Fruit fly (Drosophila melanogaster) whole organism, embryonic: Measurements from ENCODE around the gene Trim9.

Source experiments
- Adf1 ChIP-seq: fragments of 200-800 bp; sonication (Bioruptor generic); IDR thresholded peaks from 2 replicates; pipeline ENCODE4 v1.3.6; 2022; ENCODE audit warnings: missing biosample characterization, missing genetic modification characterization
- Atf-2 ChIP-seq: fragments of 200-800 bp; sonication (Bioruptor generic); optimal IDR thresholded peaks from 2 replicates; lab custom pipeline; 2016; ENCODE audit warnings: missing biosample characterization, missing genetic modification characterization
- BtbVII ChIP-seq: fragments of 200-800 bp; sonication (Bioruptor generic); optimal IDR thresholded peaks from 3 replicates; lab custom pipeline; 2017; ENCODE audit warnings: missing biosample characterization, mild to moderate bottlenecking, missing genetic modification characterization
- CG10979 ChIP-seq: fragments of 200-800 bp; sonication (Bioruptor generic); optimal IDR thresholded peaks from 2 replicates; lab custom pipeline; 2018; ENCODE audit warnings: missing biosample characterization, mild to moderate bottlenecking, missing genetic modification characterization, moderate library complexity
- CG11093 ChIP-seq: fragments of 200-800 bp; sonication (Bioruptor generic); IDR thresholded peaks from 3 replicates; pipeline ENCODE4 v1.3.6; 2022; ENCODE audit warnings: missing biosample characterization, missing genetic modification characterization
- CG1233 ChIP-seq: fragments of 200-800 bp; sonication (Bioruptor generic); optimal IDR thresholded peaks from 4 replicates; lab custom pipeline; 2018; ENCODE audit warnings: missing biosample characterization, mild to moderate bottlenecking, missing genetic modification characterization
- CG14710 ChIP-seq: fragments of 200-800 bp; sonication (Bioruptor generic); optimal IDR thresholded peaks from 3 replicates; lab custom pipeline; 2019; ENCODE audit warnings: missing biosample characterization, mild to moderate bottlenecking, missing genetic modification characterization, moderate library complexity
- CG15011 ChIP-seq: fragments of 200-800 bp; sonication (Bioruptor generic); optimal IDR thresholded peaks from 3 replicates; lab custom pipeline; 2018; ENCODE audit warnings: missing biosample characterization, mild to moderate bottlenecking, missing genetic modification characterization
- CG15479 ChIP-seq: fragments of 200-800 bp; sonication (Bioruptor generic); optimal IDR thresholded peaks from 3 replicates; lab custom pipeline; 2019; ENCODE audit warnings: missing biosample characterization, mild to moderate bottlenecking, missing genetic modification characterization, moderate library complexity
- CG17912 ChIP-seq: fragments of 200-800 bp; sonication (Bioruptor generic); optimal IDR thresholded peaks from 2 replicates; lab custom pipeline; 2018; ENCODE audit warnings: missing biosample characterization, mild to moderate bottlenecking, missing genetic modification characterization
- CG2129 ChIP-seq: fragments of 200-800 bp; sonication (Bioruptor generic); IDR thresholded peaks from 2 replicates; pipeline ENCODE4 v1.3.6; 2022; ENCODE audit warnings: missing biosample characterization, missing genetic modification characterization; ENCODE audit not compliant: partially characterized antibody
- CG31441 ChIP-seq: fragments of 200-800 bp; sonication (Bioruptor generic); IDR thresholded peaks from 2 replicates; pipeline ENCODE4 v1.3.6; 2022; ENCODE audit warnings: missing biosample characterization, missing genetic modification characterization
- CG3847 ChIP-seq: fragments of 200-800 bp; sonication (Bioruptor generic); IDR thresholded peaks from 2 replicates; pipeline ENCODE4 v1.3.6; 2022; ENCODE audit warnings: missing biosample characterization, missing genetic modification characterization
- CG4617 ChIP-seq: fragments of 200-800 bp; sonication (Bioruptor generic); optimal IDR thresholded peaks from 3 replicates; lab custom pipeline; 2016; ENCODE audit warnings: missing biosample characterization, missing genetic modification characterization, borderline replicate concordance
- CG4730 ChIP-seq: fragments of 200-800 bp; sonication (Bioruptor generic); IDR thresholded peaks from 2 replicates; pipeline ENCODE4 v1.3.6; 2022; ENCODE audit warnings: missing biosample characterization, missing genetic modification characterization
- CG6272 ChIP-seq: fragments of 200-800 bp; sonication (Bioruptor generic); IDR thresholded peaks from 2 replicates; pipeline ENCODE4 v1.3.6; 2022; ENCODE audit warnings: missing biosample characterization, missing genetic modification characterization
- CG6683 ChIP-seq: fragments of 200-800 bp; sonication (Bioruptor generic); optimal IDR thresholded peaks from 2 replicates; lab custom pipeline; 2017; ENCODE audit warnings: missing biosample characterization, mild to moderate bottlenecking, missing genetic modification characterization, missing genetic modification reagents
- CG8924 ChIP-seq: fragments of 200-800 bp; optimal IDR thresholded peaks from 3 replicates; lab custom pipeline; 2019; ENCODE audit warnings: missing biosample characterization, mild to moderate bottlenecking, missing genetic modification characterization, moderate library complexity
- CHES-1-like ChIP-seq: fragments of 200-800 bp; sonication (Bioruptor generic); optimal IDR thresholded peaks from 2 replicates; lab custom pipeline; 2016; ENCODE audit warnings: missing biosample characterization, missing genetic modification characterization
- Deaf1 ChIP-seq: fragments of 200-800 bp; optimal IDR thresholded peaks from 3 replicates; lab custom pipeline; 2019; ENCODE audit warnings: missing biosample characterization, mild to moderate bottlenecking, missing genetic modification characterization, moderate library complexity
- Dek ChIP-seq: fragments of 200-800 bp; sonication (Bioruptor generic); optimal IDR thresholded peaks from 3 replicates; lab custom pipeline; 2019; ENCODE audit warnings: missing biosample characterization, mild to moderate bottlenecking, missing genetic modification characterization, moderate library complexity
- Dp ChIP-seq: fragments of 200-800 bp; sonication (Bioruptor generic); optimal IDR thresholded peaks from 2 replicates; lab custom pipeline; 2018; ENCODE audit warnings: missing biosample characterization, mild to moderate bottlenecking, missing genetic modification characterization, moderate library complexity
- Ets65A ChIP-seq: fragments of 200-800 bp; sonication (Bioruptor generic); peaks from one replicate; lab custom pipeline; 2016; ENCODE audit warnings: missing biosample characterization, missing genetic modification characterization
- H15 ChIP-seq: fragments of 200-800 bp; sonication (Bioruptor generic); IDR thresholded peaks from 3 replicates; pipeline ENCODE4 v1.3.6; 2022; ENCODE audit warnings: missing biosample characterization, missing genetic modification characterization
- Hsf ChIP-seq: fragments of 200-800 bp; sonication (Bioruptor generic); optimal IDR thresholded peaks from 3 replicates; lab custom pipeline; 2016; ENCODE audit warnings: missing biosample characterization, missing genetic modification characterization
- Meics ChIP-seq: fragments of 200-800 bp; sonication (Bioruptor generic); optimal IDR thresholded peaks from 2 replicates; lab custom pipeline; 2017; ENCODE audit warnings: missing biosample characterization, mild to moderate bottlenecking, missing genetic modification characterization
- NK7.1 ChIP-seq: fragments of 200-800 bp; sonication (Bioruptor generic); optimal IDR thresholded peaks from 3 replicates; lab custom pipeline; 2016; ENCODE audit warnings: missing biosample characterization, missing genetic modification characterization
- Spps ChIP-seq: fragments of 200-800 bp; sonication (Bioruptor generic); optimal IDR thresholded peaks from 2 replicates; lab custom pipeline; 2018; ENCODE audit warnings: missing biosample characterization, mild to moderate bottlenecking, missing genetic modification characterization
- TFAM ChIP-seq: fragments of 200-800 bp; sonication (Bioruptor generic); optimal IDR thresholded peaks from 2 replicates; lab custom pipeline; 2017; ENCODE audit warnings: missing biosample characterization, missing genetic modification characterization, inconsistent platforms
- Xbp1 ChIP-seq: fragments of 200-800 bp; sonication (Bioruptor generic); optimal IDR thresholded peaks from 3 replicates; lab custom pipeline; 2016; ENCODE audit warnings: missing biosample characterization, mild to moderate bottlenecking, missing genetic modification characterization
- ato ChIP-seq: fragments of 200-800 bp; sonication (Bioruptor generic); IDR thresholded peaks from 2 replicates; pipeline ENCODE4 v1.3.6; 2022; ENCODE audit warnings: missing biosample characterization, missing genetic modification characterization; ENCODE audit not compliant: partially characterized antibody
- bab2 ChIP-seq: fragments of 200-800 bp; sonication (Bioruptor generic); optimal IDR thresholded peaks from 2 replicates; lab custom pipeline; 2016; ENCODE audit warnings: missing biosample characterization, missing genetic modification characterization
- bcd ChIP-seq: fragments of 200-800 bp; sonication (Bioruptor generic); optimal IDR thresholded peaks from 2 replicates; lab custom pipeline; 2017; ENCODE audit warnings: missing biosample characterization, mild to moderate bottlenecking, missing genetic modification characterization
- btn ChIP-seq: fragments of 200-800 bp; sonication (Bioruptor generic); optimal IDR thresholded peaks from 2 replicates; lab custom pipeline; 2016; ENCODE audit warnings: missing biosample characterization, missing genetic modification characterization
- emc ChIP-seq: fragments of 200-800 bp; sonication (Bioruptor generic); optimal IDR thresholded peaks from 2 replicates; lab custom pipeline; 2016; ENCODE audit warnings: missing biosample characterization, missing genetic modification characterization
- en ChIP-seq: fragments of 200-800 bp; sonication (Bioruptor generic); optimal IDR thresholded peaks from 2 replicates; lab custom pipeline; 2016; ENCODE audit warnings: missing biosample characterization, missing genetic modification characterization
- gcm2 ChIP-seq: fragments of 200-800 bp; sonication (Bioruptor generic); optimal IDR thresholded peaks from 2 replicates; lab custom pipeline; 2016; ENCODE audit warnings: missing biosample characterization, missing genetic modification characterization
- insv ChIP-seq, 2 experiments: fragments of 200-800 bp; sonication (Bioruptor generic); optimal IDR thresholded peaks; 3 replicates each; lab custom pipeline; 2016 to 2018; ENCODE audit warnings: missing biosample characterization in 2 of 2, missing genetic modification characterization in 2 of 2
- kah ChIP-seq: fragments of 200-800 bp; sonication (Bioruptor generic); optimal IDR thresholded peaks from 2 replicates; lab custom pipeline; 2018; ENCODE audit warnings: missing biosample characterization, mild to moderate bottlenecking, missing genetic modification characterization
- lab ChIP-seq: fragments of 200-800 bp; sonication (Bioruptor generic); optimal IDR thresholded peaks from 3 replicates; lab custom pipeline; 2017; ENCODE audit warnings: missing biosample characterization, missing genetic modification characterization, mild to moderate bottlenecking, moderate library complexity, missing genetic modification reagents
- lilli ChIP-seq: fragments of 200-800 bp; sonication (Bioruptor generic); optimal IDR thresholded peaks from 3 replicates; lab custom pipeline; 2016; ENCODE audit warnings: missing biosample characterization, missing genetic modification characterization
- nmo ChIP-seq: fragments of 200-800 bp; sonication (Bioruptor generic); optimal IDR thresholded peaks from 2 replicates; lab custom pipeline; 2018; ENCODE audit warnings: missing biosample characterization, mild to moderate bottlenecking, missing genetic modification characterization, moderate library complexity
- nom ChIP-seq: fragments of 200-800 bp; sonication (Bioruptor generic); optimal IDR thresholded peaks from 2 replicates; lab custom pipeline; 2017; ENCODE audit warnings: missing biosample characterization, missing genetic modification characterization, mild to moderate bottlenecking, moderate library complexity, missing genetic modification reagents
- pita ChIP-seq: fragments of 200-800 bp; sonication (Bioruptor generic); optimal IDR thresholded peaks from 2 replicates; lab custom pipeline; 2017; ENCODE audit warnings: missing biosample characterization, mild to moderate bottlenecking, missing genetic modification characterization
- ro ChIP-seq: fragments of 200-800 bp; sonication (Bioruptor generic); IDR thresholded peaks from 2 replicates; pipeline ENCODE4 v1.3.6; 2022; ENCODE audit warnings: missing biosample characterization, missing genetic modification characterization
- salm ChIP-seq: fragments of 200-800 bp; sonication (Bioruptor generic); optimal IDR thresholded peaks from 2 replicates; lab custom pipeline; 2018; ENCODE audit warnings: missing biosample characterization, mild to moderate bottlenecking, missing genetic modification characterization
- tio ChIP-seq: fragments of 200-800 bp; sonication (Bioruptor generic); optimal IDR thresholded peaks from 2 replicates; lab custom pipeline; 2017; ENCODE audit warnings: missing biosample characterization, missing genetic modification characterization, inconsistent platforms
- vvl ChIP-seq: fragments of 200-800 bp; sonication (Bioruptor generic); IDR thresholded peaks from 2 replicates; pipeline ENCODE4 v1.3.6; 2022; ENCODE audit warnings: missing biosample characterization, missing genetic modification characterization
- z ChIP-seq: fragments of 200-800 bp; sonication (Bioruptor generic); IDR thresholded peaks from 3 replicates; pipeline ENCODE4 v1.3.6; 2022; ENCODE audit warnings: missing biosample characterization, missing genetic modification characterization
- zfh1 ChIP-seq: fragments of 200-800 bp; sonication (Bioruptor generic); IDR thresholded peaks from 3 replicates; pipeline ENCODE4 v1.3.6; 2022; ENCODE audit warnings: missing biosample characterization, missing genetic modification characterization
- zfh2 ChIP-seq: fragments of 200-800 bp; sonication (Bioruptor generic); optimal IDR thresholded peaks from 2 replicates; lab custom pipeline; 2016; ENCODE audit warnings: missing biosample characterization, missing genetic modification characterization

The Trim9 gene

DNA sequence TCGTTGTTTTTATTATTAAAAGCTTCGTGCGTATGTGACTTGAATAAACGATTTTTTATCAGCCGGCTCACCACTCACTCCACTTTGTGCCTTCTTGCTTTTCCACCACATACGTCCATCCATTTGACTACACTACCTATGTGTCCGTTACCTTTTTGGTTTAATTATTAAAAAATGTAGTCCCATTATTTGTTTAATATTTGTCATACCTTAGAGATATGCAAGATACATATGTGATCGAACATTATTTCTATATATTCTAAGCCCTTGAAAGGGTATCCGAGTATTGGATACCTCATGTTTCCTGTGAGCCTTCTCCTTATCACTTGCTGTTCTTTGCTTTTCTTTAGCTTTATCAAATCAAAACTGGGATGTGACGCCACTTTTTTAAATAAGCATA is 25.5 kb upstream of the Trim9 start (continued):
- TF ChIP-seq TFAM (GFP tag; lab: Kevin White, UChicago) (no peak), NK7.1 (GFP tag; lab: Kevin White, UChicago) (no peak), salm (tag; lab: Kevin White, UChicago) (peak; percentile 14), Deaf1 (peak; percentile 38), bab2 (GFP tag; lab: Kevin White, UChicago) (peak; percentile 27), Xbp1 (GFP tag; lab: Kevin White, UChicago) (peak; percentile 47), CG14710 (peak; percentile 11), lab (peak; percentile 88), Hsf (peak; percentile 41), kah (GFP tag; lab: Kevin White, UChicago) (peak; percentile 14), gcm2 (GFP tag; lab: Kevin White, UChicago) (peak; percentile 3), ro (peak; percentile 42), ato (GFP tag; lab: Robert Waterston, UW) (no peak), CG15011 (GFP tag; lab: Kevin White, UChicago) (peak; percentile 44), CG6683 (GFP tag; lab: Kevin White, UChicago) (peak; percentile 34), CG3847 (peak; percentile 52), CG1233 (GFP tag; lab: Kevin White, UChicago) (peak; percentile 49), CG17912 (no peak), tio (peak; percentile 12), emc (GFP tag; lab: Kevin White, UChicago) (no peak), BtbVII (GFP tag; lab: Kevin White, UChicago) (peak; percentile 55), Dp (no peak), CG31441 (GFP tag; lab: Robert Waterston, UW) (peak; percentile 48; the same call in 1 of the 2 replicates), H15 (peak; percentile 69; the same call in 1 of the 3 replicates), z (no peak), Ets65A (GFP tag; lab: Kevin White, UChicago) (peak; percentile 68), Adf1 (peak; percentile 26; the same call in 1 of the 2 replicates), zfh2 (GFP tag; lab: Kevin White, UChicago) (peak; percentile 20), CG4730 (GFP tag; lab: Robert Waterston, UW) (0 out of 2 replicates have a peak, but pooled peaks have one; percentile 32), Atf-2 (GFP tag; lab: Kevin White, UChicago) (peak; percentile 36), nmo (GFP tag; lab: Kevin White, UChicago) (peak; percentile 51), pita (GFP tag; lab: Kevin White, UChicago) (no peak), en (GFP tag; lab: Kevin White, UChicago) (peak; percentile 4), CG4617 (GFP tag; lab: Kevin White, UChicago) (no peak), Spps (tag; lab: Kevin White, UChicago) (no peak), CG11093 (GFP tag; lab: Robert Waterston, UW) (peak; percentile 41; the same call in 1 of the 3 replicates), CG6272 (GFP tag; lab: Robert Waterston, UW) (0 out of 2 replicates have a peak, but pooled peaks have one; percentile 32), CG2129 (GFP tag; lab: Robert Waterston, UW) (no peak), bcd (GFP tag; lab: Kevin White, UChicago) (peak; percentile 66), insv (GFP tag; optimal IDR thresholded peaks at IDR 0.05; lab: Kevin White, UChicago) (no peak), nom (GFP tag; lab: Kevin White, UChicago) (peak; percentile 49), Dek (tag; lab: Kevin White, UChicago) (peak; percentile 61), Meics (GFP tag; lab: Kevin White, UChicago) (peak; percentile 69), btn (no peak), vvl (GFP tag; lab: Robert Waterston, UW) (peak; percentile 85), CG8924 (tag; lab: Kevin White, UChicago) (peak; percentile 64), CG15479 (no peak), CHES-1-like (GFP tag; lab: Kevin White, UChicago) (peak; percentile 23), lilli (GFP tag; lab: Kevin White, UChicago) (peak; percentile 71), CG10979 (peak; percentile 43), zfh1 (GFP tag; lab: Robert Waterston, UW) (peak; percentile 56; the same call in 2 of the 3 replicates)
